Worm (Caenorhabditis elegans): ENCODE data around the gene F41B4.1.

ce11 chrX:6778014-6778413 is 47.6 kb downstream of the F41B4.1 start, which contains the start of gene irk-1:
- TF ChIP-seq mec-3 (tag; optimal IDR thresholded peaks at IDR 0.05; ENCODE audit: borderline replicate concordance) (no peak), hlh-30 (tag; optimal IDR thresholded peaks at IDR 0.05; ENCODE audit: insufficient read depth) (no peak), Y22D7AL.16 (tag; optimal IDR thresholded peaks at IDR 0.05) (no peak), ama-1 (optimal IDR thresholded peaks at IDR 0.05) (no peak), odd-2 (tag; optimal IDR thresholded peaks at IDR 0.05) (no peak), nhr-232 (tag; optimal IDR thresholded peaks at IDR 0.05) (no peak), ceh-24 (tag; optimal IDR thresholded peaks at IDR 0.05) (no peak), ets-4 (tag; optimal IDR thresholded peaks at IDR 0.05) (no peak), tbx-2 (tag; optimal IDR thresholded peaks at IDR 0.05) (no peak), ceh-31 (tag; optimal IDR thresholded peaks at IDR 0.05) (no peak)

Measured in whole organism, late embryonic.